Worm (Caenorhabditis elegans) whole organism, L4/young adult: ENCODE data around the gene grd-2.

Experiments used
- W03F9.2 ChIP-seq: fragments of 150-350 bp; optimal IDR thresholded peaks from 2 replicates; lab custom pipeline; 2014; ENCODE audit warnings: missing biosample characterization, missing genetic modification characterization
- dao-5 ChIP-seq: sonication (generic microtip); optimal IDR thresholded peaks from 2 replicates; lab custom pipeline; 2016; ENCODE audit warnings: missing genotype, missing genetic modification characterization, moderate library complexity, missing compliant biosample characterization
- him-1 ChIP-seq: sonication (generic microtip); optimal IDR thresholded peaks from 2 replicates; lab custom pipeline; 2016; ENCODE audit warnings: missing genotype, missing genetic modification reagents, missing genetic modification characterization, missing compliant biosample characterization

DNA sequence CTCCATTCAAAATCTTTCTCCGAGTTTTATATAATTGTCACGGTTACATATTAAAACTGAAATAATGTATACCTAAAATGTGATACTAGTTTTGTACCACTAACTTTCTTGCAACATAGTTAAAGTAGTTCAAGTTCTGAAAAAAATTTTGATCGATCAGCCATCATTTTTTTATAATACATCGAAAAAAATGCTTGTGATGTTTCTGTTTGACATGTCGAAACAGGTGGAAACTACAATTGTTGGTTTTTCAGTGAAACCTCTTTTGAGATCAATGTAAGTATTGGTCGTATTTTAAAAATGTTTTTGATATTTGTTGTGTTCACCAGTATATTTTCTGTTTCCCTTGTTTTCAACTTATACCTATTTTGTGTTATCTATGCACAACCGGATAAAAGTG, 29.7 kb downstream of the grd-2 start, which contains the start of gene srxa-14:
- TF ChIP-seq him-1 (tag; lab: Kevin White, UChicago), result no peak
- TF ChIP-seq dao-5, result no peak
- no peak for TF ChIP-seq W03F9.2 (tag; lab: Kevin White, UChicago)
